Fruit fly (Drosophila melanogaster) whole organism, adult: Measurements from ENCODE around the gene CG42494.

Experiments used
- CG11617 ChIP-seq: fragments of 200-800 bp; sonication (Bioruptor generic); optimal IDR thresholded peaks from 2 replicates; lab custom pipeline; 2017; ENCODE audit warnings: mild to moderate bottlenecking, missing biosample characterization, missing genetic modification reagents, missing genetic modification characterization
- CG12768 ChIP-seq: fragments of 200-800 bp; sonication (Bioruptor generic); optimal IDR thresholded peaks from 2 replicates; lab custom pipeline; 2017; ENCODE audit warnings: missing biosample characterization, missing genetic modification characterization, mild to moderate bottlenecking, moderate library complexity, missing genetic modification reagents
- CG14711 ChIP-seq: fragments of 200-800 bp; sonication (Bioruptor generic); optimal IDR thresholded peaks from 2 replicates; lab custom pipeline; 2018; ENCODE audit warnings: missing biosample characterization, mild to moderate bottlenecking, missing genetic modification characterization, moderate library complexity
- CG1620 ChIP-seq: fragments of 200-800 bp; sonication (Bioruptor generic); optimal IDR thresholded peaks from 2 replicates; lab custom pipeline; 2016; ENCODE audit warnings: missing biosample characterization, missing genetic modification characterization
- CG33017 ChIP-seq: fragments of 200-800 bp; sonication (Bioruptor generic); optimal IDR thresholded peaks from 2 replicates; lab custom pipeline; 2018; ENCODE audit warnings: missing biosample characterization, mild to moderate bottlenecking, missing genetic modification characterization, moderate library complexity
- CG5204 ChIP-seq: fragments of 200-800 bp; sonication (Bioruptor generic); optimal IDR thresholded peaks from 2 replicates; lab custom pipeline; 2016; ENCODE audit warnings: missing biosample characterization, missing genetic modification characterization
- CG7045 ChIP-seq: fragments of 200-800 bp; sonication (Bioruptor generic); optimal IDR thresholded peaks from 2 replicates; lab custom pipeline; 2017; ENCODE audit warnings: missing biosample characterization, mild to moderate bottlenecking, missing genetic modification characterization
- CG7101 ChIP-seq: fragments of 200-800 bp; sonication (Bioruptor generic); optimal IDR thresholded peaks from 2 replicates; lab custom pipeline; 2018; ENCODE audit warnings: missing biosample characterization, mild to moderate bottlenecking, missing genetic modification characterization, moderate library complexity
- Clk ChIP-seq: fragments of 200-800 bp; sonication (Bioruptor generic); optimal IDR thresholded peaks from 2 replicates; lab custom pipeline; 2017; ENCODE audit warnings: missing biosample characterization, missing genetic modification characterization
- Crg-1 ChIP-seq: fragments of 200-800 bp; sonication (Bioruptor generic); optimal IDR thresholded peaks from 2 replicates; lab custom pipeline; 2016; ENCODE audit warnings: missing biosample characterization, missing genetic modification characterization
- Hr96 ChIP-seq: fragments of 200-800 bp; sonication (Bioruptor generic); optimal IDR thresholded peaks from 2 replicates; lab custom pipeline; 2016; ENCODE audit warnings: missing biosample characterization, missing genetic modification characterization
- Mnt ChIP-seq: fragments of 200-800 bp; sonication (Bioruptor generic); optimal IDR thresholded peaks from 2 replicates; lab custom pipeline; 2016; ENCODE audit warnings: missing biosample characterization, mild to moderate bottlenecking, missing genetic modification characterization
- bab1 ChIP-seq: fragments of 200-800 bp; sonication (Bioruptor generic); optimal IDR thresholded peaks from 3 replicates; lab custom pipeline; 2019; ENCODE audit warnings: missing biosample characterization, mild to moderate bottlenecking, missing genetic modification characterization, moderate library complexity
- cic ChIP-seq: fragments of 200-800 bp; sonication (Bioruptor generic); optimal IDR thresholded peaks from 2 replicates; lab custom pipeline; 2017; ENCODE audit warnings: missing biosample characterization, mild to moderate bottlenecking, missing genetic modification characterization, moderate library complexity
- cnc ChIP-seq, 2 experiments: fragments of >200 bp; optimal IDR thresholded peaks; 2 replicates each; lab custom pipeline; 2017
- kay ChIP-seq: fragments of 200-800 bp; sonication (Bioruptor generic); peaks from one replicate; lab custom pipeline; 2016; ENCODE audit warnings: missing biosample characterization, missing genetic modification characterization, borderline replicate concordance
- ovo ChIP-seq: fragments of 200-800 bp; sonication (Bioruptor generic); optimal IDR thresholded peaks from 2 replicates; lab custom pipeline; 2016; ENCODE audit warnings: missing biosample characterization, missing genetic modification characterization
- pad ChIP-seq: fragments of 200-800 bp; sonication (Bioruptor generic); optimal IDR thresholded peaks from 3 replicates; lab custom pipeline; 2017; ENCODE audit warnings: missing biosample characterization, missing genetic modification characterization, mild to moderate bottlenecking, moderate library complexity, missing genetic modification reagents
- tj ChIP-seq: fragments of 200-800 bp; sonication (Bioruptor generic); optimal IDR thresholded peaks from 3 replicates; lab custom pipeline; 2017; ENCODE audit warnings: missing biosample characterization, mild to moderate bottlenecking, missing genetic modification characterization, moderate library complexity
- toe ChIP-seq: fragments of 200-800 bp; sonication (Bioruptor generic); optimal IDR thresholded peaks from 2 replicates; lab custom pipeline; 2016; ENCODE audit warnings: missing biosample characterization, missing genetic modification characterization

The CG42494 gene

dm6 chr3L:3149060-3149872 is 34.9 kb upstream of the CG42494 start:
- TF ChIP-seq cic, result peak; percentile 94
- no peak for TF ChIP-seq CG1620 (GFP tag; lab: Kevin White, UChicago)
- TF ChIP-seq CG7101, result peak; percentile 9
- peak; percentile 49 for TF ChIP-seq tj (GFP tag; lab: Kevin White, UChicago)
- TF ChIP-seq Hr96, result no peak
- peak; percentile 54 for TF ChIP-seq CG11617 (GFP tag; lab: Kevin White, UChicago)
- peak; percentile 25 for TF ChIP-seq CG7045 (GFP tag; lab: Kevin White, UChicago)
- peak; percentile 47 for TF ChIP-seq Clk
- TF ChIP-seq bab1 (GFP tag; lab: Kevin White, UChicago), result no peak
- no peak for TF ChIP-seq pad (GFP tag; lab: Kevin White, UChicago)
- no peak for TF ChIP-seq ovo
- TF ChIP-seq CG12768, result peak; percentile 82
- peak; percentile 77 for TF ChIP-seq Mnt (GFP tag; lab: Kevin White, UChicago)

dm6 chr3L:3150376-3150775 is 33.8 kb upstream of the CG42494 start:
- TF ChIP-seq bab1 (GFP tag; lab: Kevin White, UChicago) (no peak), CG5204 (GFP tag; lab: Kevin White, UChicago) (no peak), CG14711 (no peak), CG7101 (no peak), cic (no peak), toe (GFP tag; lab: Kevin White, UChicago) (no peak), CG7045 (GFP tag; lab: Kevin White, UChicago) (no peak), kay (GFP tag; lab: Kevin White, UChicago) (no peak), tj (GFP tag; lab: Kevin White, UChicago) (no peak), CG33017 (no peak), Mnt (GFP tag; lab: Kevin White, UChicago) (no peak), Crg-1 (no peak)

dm6 chr3L:3157651-3158050 is 26.6 kb upstream of the CG42494 start:
- TF ChIP-seq CG7101, result no peak
- no peak for TF ChIP-seq bab1 (GFP tag; lab: Kevin White, UChicago)
- no peak for TF ChIP-seq kay (GFP tag; lab: Kevin White, UChicago)
- TF ChIP-seq CG7045 (GFP tag; lab: Kevin White, UChicago), result no peak
- no peak for TF ChIP-seq Mnt (GFP tag; lab: Kevin White, UChicago)

dm6 chr3L:3159309-3160194 is 24.7 kb upstream of the CG42494 start, which contains the start of the genes ND-30 and CG15812:
ND-30 (minus strand) TSS chr3L:3159578.
CG15812 (plus strand) TSS chr3L:3159991.
- no peak for TF ChIP-seq kay (GFP tag; lab: Kevin White, UChicago)
- TF ChIP-seq Crg-1, result peak; percentile 31
- no peak for TF ChIP-seq Mnt (GFP tag; lab: Kevin White, UChicago)
- TF ChIP-seq Hr96, result no peak
- TF ChIP-seq CG7101, result peak; percentile 34
- TF ChIP-seq toe (GFP tag; lab: Kevin White, UChicago), result no peak
- peak; percentile 29 for TF ChIP-seq CG1620 (GFP tag; lab: Kevin White, UChicago)
- peak; percentile 94 for TF ChIP-seq CG14711
- peak; percentile 15 for TF ChIP-seq tj (GFP tag; lab: Kevin White, UChicago)
- no peak for TF ChIP-seq Clk
- peak; percentile 53 for TF ChIP-seq CG11617 (GFP tag; lab: Kevin White, UChicago)

- TF ChIP-seq CG12768 (no peak), kay (GFP tag; lab: Kevin White, UChicago) (no peak), Mnt (GFP tag; lab: Kevin White, UChicago) (no peak), ovo (no peak)
These were observed 22.2 kb upstream of the CG42494 start, which contains the start of gene rasp for dm6 chr3L:3161968-3162367. rasp (plus strand) TSS chr3L:3162180.

dm6 chr3L:3162584-3162983 is 21.6 kb upstream of the CG42494 start:
- no peak for TF ChIP-seq ovo
- no peak for TF ChIP-seq CG7045 (GFP tag; lab: Kevin White, UChicago)
- TF ChIP-seq CG11617 (GFP tag; lab: Kevin White, UChicago), result no peak
- no peak for TF ChIP-seq tj (GFP tag; lab: Kevin White, UChicago)
- no peak for TF ChIP-seq pad (GFP tag; lab: Kevin White, UChicago)
- no peak for TF ChIP-seq toe (GFP tag; lab: Kevin White, UChicago)
- no peak for TF ChIP-seq kay (GFP tag; lab: Kevin White, UChicago)
- TF ChIP-seq cnc (optimal IDR thresholded peaks at IDR 0.05; lab: Kevin White, UChicago), result no peak
- no peak for TF ChIP-seq CG1620 (GFP tag; lab: Kevin White, UChicago)
- TF ChIP-seq CG12768, result no peak
- no peak for TF ChIP-seq Crg-1
- no peak for TF ChIP-seq Mnt (GFP tag; lab: Kevin White, UChicago)
- TF ChIP-seq Hr96, result no peak
- no peak for TF ChIP-seq cic
- TF ChIP-seq Clk, result no peak
- TF ChIP-seq bab1 (GFP tag; lab: Kevin White, UChicago), result no peak
- no peak for TF ChIP-seq CG33017
- TF ChIP-seq CG7101, result no peak
- no peak for TF ChIP-seq CG5204 (GFP tag; lab: Kevin White, UChicago)
